Worm (Caenorhabditis elegans): Measurements from ENCODE around the gene ncx-5.
"Not testable (repeated sequence)": the region's sequence is repeated elsewhere in the genome, so short reads cannot be mapped to it uniquely, and the experiment has no call there.

DNA sequence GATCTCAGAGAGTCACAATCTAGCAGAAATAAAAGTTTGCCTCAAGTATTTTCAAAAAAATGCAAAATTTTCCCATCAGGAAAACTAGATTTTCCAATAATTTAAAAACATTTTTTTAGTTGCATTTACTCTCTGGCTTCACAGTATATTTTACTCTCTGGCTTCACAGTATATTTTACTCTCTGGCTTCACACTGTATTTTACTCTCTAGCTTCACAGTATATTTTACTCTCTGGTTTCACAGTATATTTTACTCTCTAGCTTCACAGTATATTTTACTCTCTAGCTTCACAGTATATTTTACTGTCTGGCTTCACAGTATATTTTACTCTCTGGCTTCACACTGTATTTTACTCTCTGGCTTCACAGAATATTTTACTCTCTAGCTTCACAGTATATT lies 40.6 kb downstream of the ncx-5 start:
- TF ChIP-seq madf-8 (GFP tag; conservative IDR thresholded peaks at IDR 0.05); snpc-4 (GFP tag; optimal IDR thresholded peaks at IDR 0.05); snpc-4 (tag; optimal IDR thresholded peaks at IDR 0.05); dpl-1 (GFP tag; optimal IDR thresholded peaks at IDR 0.05); ets-4 (GFP tag; optimal IDR thresholded peaks at IDR 0.05); nfyb-1 (GFP tag; IDR thresholded peaks at IDR 0.05); zim-3 (tag; optimal IDR thresholded peaks at IDR 0.05); lin-54 (GFP tag; optimal IDR thresholded peaks at IDR 0.05); gei-17 (GFP tag; optimal IDR thresholded peaks at IDR 0.05): not testable (repeated sequence)

Data from whole organism, young adult.